Worm (Caenorhabditis elegans) whole organism, L1 larva: ENCODE data around the gene Y39H10B.2.

Experiments used
- C16A3.4 ChIP-seq: fragments of 150-350 bp; optimal IDR thresholded peaks from 2 replicates; lab custom pipeline; 2014; ENCODE audit warnings: missing biosample characterization, missing genetic modification characterization
- aha-1 ChIP-seq: fragments of 150-350 bp; optimal IDR thresholded peaks from 2 replicates; lab custom pipeline; 2014; ENCODE audit warnings: missing biosample characterization, missing genetic modification characterization
- aly-2 ChIP-seq: fragments of 150-350 bp; optimal IDR thresholded peaks from 2 replicates; lab custom pipeline; 2014; ENCODE audit warnings: missing biosample characterization, missing genetic modification characterization
- ama-1 ChIP-seq: fragments of 150-350 bp; optimal IDR thresholded peaks from 2 replicates; lab custom pipeline; 2014
- ceh-82 ChIP-seq, 3 experiments: fragments of 150-350 bp in 1 of 3; sonication (generic microtip) in 2 of 3; optimal IDR thresholded peaks; 2 replicates each; lab custom pipeline; 2014 to 2017; ENCODE audit warnings: missing biosample characterization in 3 of 3, missing genetic modification characterization in 3 of 3
- ceh-88 ChIP-seq: fragments of 200-800 bp; sonication (Bioruptor generic); IDR thresholded peaks from 2 replicates; pipeline ENCODE4 v1.3.6; 2022; ENCODE audit warnings: missing genetic modification characterization, missing compliant biosample characterization
- dsc-1 ChIP-seq: sonication (generic microtip); optimal IDR thresholded peaks from 2 replicates; lab custom pipeline; 2016; ENCODE audit warnings: mild to moderate bottlenecking, missing genetic modification characterization, missing compliant biosample characterization
- efl-1 ChIP-seq, 4 experiments: fragments of 150-350 bp; optimal IDR thresholded peaks in 3 of 4; peaks in 1 of 4; 1 replicate in 1 of 4; 2 replicates in 3 of 4; lab custom pipeline; 2014; ENCODE audit warnings: missing biosample characterization in 2 of 4, missing genetic modification characterization in 2 of 4, missing genetic modification reagents in 2 of 4
- efl-3 ChIP-seq: fragments of 200-800 bp; sonication (Bioruptor generic); optimal IDR thresholded peaks from 2 replicates; lab custom pipeline; 2018; ENCODE audit warnings: mild to moderate bottlenecking, missing genetic modification characterization, missing compliant biosample characterization
- egl-13 ChIP-seq: sonication (generic microtip); optimal IDR thresholded peaks from 2 replicates; lab custom pipeline; 2016; ENCODE audit warnings: missing genotype, missing genetic modification reagents, missing genetic modification characterization, missing compliant biosample characterization
- egl-27 ChIP-seq, 2 experiments: fragments of 150-350 bp in 1 of 2; sonication (generic microtip); optimal IDR thresholded peaks; 3 replicates each; lab custom pipeline; 2017 to 2018; ENCODE audit warnings: missing biosample characterization in 2 of 2, missing genetic modification characterization in 2 of 2, missing genetic modification reagents in 2 of 2
- elt-2 ChIP-seq: sonication (generic microtip); optimal IDR thresholded peaks from 2 replicates; lab custom pipeline; 2016; ENCODE audit warnings: missing genetic modification characterization, mild to moderate bottlenecking, inconsistent platforms, missing compliant biosample characterization, missing genetic modification reagents
- ets-5 ChIP-seq: fragments of 200-800 bp; sonication (Bioruptor generic); IDR thresholded peaks from 2 replicates; pipeline ENCODE4 v1.3.6; 2022; ENCODE audit warnings: missing genetic modification characterization, missing compliant biosample characterization
- fkh-4 ChIP-seq: sonication (generic microtip); optimal IDR thresholded peaks from 2 replicates; lab custom pipeline; 2016; ENCODE audit warnings: missing compliant biosample characterization, missing genetic modification characterization, borderline replicate concordance
- fkh-8 ChIP-seq: sonication (generic microtip); optimal IDR thresholded peaks from 2 replicates; lab custom pipeline; 2016; ENCODE audit warnings: mild to moderate bottlenecking, missing genetic modification characterization, missing compliant biosample characterization
- fos-1 ChIP-seq: fragments of 150-350 bp; optimal IDR thresholded peaks from 2 replicates; lab custom pipeline; 2014; ENCODE audit warnings: missing biosample characterization, missing genetic modification characterization
- hpl-2 ChIP-seq: fragments of 150-350 bp; optimal IDR thresholded peaks from 2 replicates; lab custom pipeline; 2014; ENCODE audit warnings: missing biosample characterization, missing genetic modification reagents, missing genetic modification characterization
- irx-1 ChIP-seq: sonication (generic microtip); optimal IDR thresholded peaks from 2 replicates; lab custom pipeline; 2016; ENCODE audit warnings: missing genetic modification characterization, missing compliant biosample characterization
- isw-1 ChIP-seq: fragments of 200-800 bp; sonication (Bioruptor generic); IDR thresholded peaks from 2 replicates; pipeline ENCODE4 v1.3.6; 2022; ENCODE audit warnings: missing genetic modification characterization, missing compliant biosample characterization
- jun-1 ChIP-seq: fragments of 150-350 bp; optimal IDR thresholded peaks from 2 replicates; lab custom pipeline; 2014; ENCODE audit warnings: missing biosample characterization, missing genetic modification reagents, missing genetic modification characterization
- lin-13 ChIP-seq: fragments of 150-350 bp; optimal IDR thresholded peaks from 2 replicates; lab custom pipeline; 2014; ENCODE audit warnings: missing biosample characterization, missing genetic modification reagents, missing genetic modification characterization
- lin-14 ChIP-seq: fragments of 200-800 bp; sonication (Bioruptor generic); optimal IDR thresholded peaks from 2 replicates; lab custom pipeline; 2018; ENCODE audit warnings: mild to moderate bottlenecking, missing genetic modification characterization, moderate library complexity, missing compliant biosample characterization
- lin-15B ChIP-seq: fragments of 150-350 bp; sonication (generic microtip); optimal IDR thresholded peaks from 3 replicates; lab custom pipeline; 2014; ENCODE audit warnings: missing biosample characterization, missing genetic modification characterization
- lin-39 ChIP-seq: fragments of 150-350 bp; optimal IDR thresholded peaks from 2 replicates; lab custom pipeline; 2014; ENCODE audit warnings: missing biosample characterization, missing genetic modification reagents, missing genetic modification characterization
- mdl-1 ChIP-seq, 2 experiments: fragments of 150-350 bp; optimal IDR thresholded peaks; 2 replicates each; lab custom pipeline; 2014 to 2017; ENCODE audit warnings: missing biosample characterization in 2 of 2, missing genetic modification characterization in 2 of 2, inconsistent platforms in 1 of 2
- mef-2 ChIP-seq: fragments of 150-350 bp; optimal IDR thresholded peaks from 2 replicates; lab custom pipeline; 2014; ENCODE audit warnings: missing biosample characterization, missing genetic modification characterization
- mep-1 ChIP-seq: fragments of 150-350 bp; optimal IDR thresholded peaks from 2 replicates; lab custom pipeline; 2014; ENCODE audit warnings: missing biosample characterization, missing genetic modification characterization
- nhr-11 ChIP-seq: fragments of 150-350 bp; optimal IDR thresholded peaks from 2 replicates; lab custom pipeline; 2014; ENCODE audit warnings: missing biosample characterization, missing genetic modification characterization
- nhr-12 ChIP-seq: sonication (generic microtip); optimal IDR thresholded peaks from 2 replicates; lab custom pipeline; 2017; ENCODE audit warnings: missing biosample characterization, missing genetic modification characterization
- nhr-19 ChIP-seq: fragments of 200-800 bp; sonication (Bioruptor generic); conservative IDR thresholded peaks from 2 replicates; pipeline ENCODE4 v1.3.6; 2022; ENCODE audit warnings: missing genetic modification characterization, missing compliant biosample characterization
- nhr-28 ChIP-seq: fragments of 150-350 bp; optimal IDR thresholded peaks from 2 replicates; lab custom pipeline; 2014; ENCODE audit warnings: missing biosample characterization, missing genetic modification characterization
- nhr-71 ChIP-seq: sonication (generic microtip); optimal IDR thresholded peaks from 2 replicates; lab custom pipeline; 2016; ENCODE audit warnings: mild to moderate bottlenecking, missing genetic modification characterization, moderate library complexity, missing compliant biosample characterization
- nhr-76 ChIP-seq: sonication (generic microtip); optimal IDR thresholded peaks from 2 replicates; lab custom pipeline; 2017; ENCODE audit warnings: missing biosample characterization, missing genetic modification characterization
- nhr-77 ChIP-seq: fragments of 150-350 bp; optimal IDR thresholded peaks from 2 replicates; lab custom pipeline; 2014; ENCODE audit warnings: missing biosample characterization, missing genetic modification characterization
- nhr-84 ChIP-seq: sonication (generic microtip); optimal IDR thresholded peaks from 2 replicates; lab custom pipeline; 2017; ENCODE audit warnings: missing biosample characterization, missing genetic modification characterization
- nhr-85 ChIP-seq: sonication (generic microtip); peaks from one replicate; lab custom pipeline; 2016; ENCODE audit warnings: missing genetic modification characterization, inconsistent platforms, missing compliant biosample characterization
- nhr-90 ChIP-seq: sonication (generic microtip); optimal IDR thresholded peaks from 2 replicates; lab custom pipeline; 2016; ENCODE audit warnings: mild to moderate bottlenecking, missing genetic modification characterization, missing compliant biosample characterization; ENCODE audit not compliant: poor library complexity
- pag-3 ChIP-seq: sonication (generic microtip); optimal IDR thresholded peaks from 2 replicates; lab custom pipeline; 2017; ENCODE audit warnings: missing genetic modification characterization, mild to moderate bottlenecking, missing compliant biosample characterization, antibody characterized with exemption, borderline replicate concordance; ENCODE audit not compliant: insufficient read depth
- pax-3 ChIP-seq: fragments of 200-800 bp; sonication (Bioruptor generic); optimal IDR thresholded peaks from 2 replicates; lab custom pipeline; 2018; ENCODE audit warnings: mild to moderate bottlenecking, missing genetic modification characterization, moderate library complexity, missing compliant biosample characterization
- snpc-4 ChIP-seq: fragments of 150-350 bp; optimal IDR thresholded peaks from 2 replicates; lab custom pipeline; 2014; ENCODE audit warnings: missing biosample characterization, missing genetic modification characterization
- snu-23 ChIP-seq: sonication (generic microtip); optimal IDR thresholded peaks from 2 replicates; lab custom pipeline; 2016; ENCODE audit warnings: missing genetic modification characterization, missing compliant biosample characterization
- sox-4 ChIP-seq: sonication (generic microtip); optimal IDR thresholded peaks from 2 replicates; lab custom pipeline; 2016; ENCODE audit warnings: missing genetic modification characterization, missing compliant biosample characterization
- sptf-1 ChIP-seq: fragments of 150-350 bp; optimal IDR thresholded peaks from 2 replicates; lab custom pipeline; 2014; ENCODE audit warnings: missing biosample characterization, missing genetic modification characterization
- sup-37 ChIP-seq: fragments of 200-800 bp; sonication (Bioruptor generic); optimal IDR thresholded peaks from 2 replicates; lab custom pipeline; 2018; ENCODE audit warnings: mild to moderate bottlenecking, missing genetic modification characterization, missing compliant biosample characterization
- unc-130 ChIP-seq: fragments of 150-350 bp; optimal IDR thresholded peaks from 2 replicates; lab custom pipeline; 2017; ENCODE audit warnings: missing biosample characterization, missing genetic modification characterization, inconsistent platforms
- unc-30 ChIP-seq: sonication (generic microtip); optimal IDR thresholded peaks from 2 replicates; lab custom pipeline; 2017; ENCODE audit warnings: missing biosample characterization, missing genetic modification characterization
- unc-62 ChIP-seq: fragments of 150-350 bp; optimal IDR thresholded peaks from 2 replicates; lab custom pipeline; 2014; ENCODE audit warnings: missing biosample characterization, missing genetic modification reagents, missing genetic modification characterization
- unc-86 ChIP-seq: sonication (generic microtip); optimal IDR thresholded peaks from 2 replicates; lab custom pipeline; 2016; ENCODE audit warnings: missing genetic modification characterization, missing compliant biosample characterization
- unc-98 ChIP-seq: fragments of 200-800 bp; sonication (Bioruptor generic); IDR thresholded peaks from 2 replicates; pipeline ENCODE4 v1.3.6; 2022; ENCODE audit warnings: missing genetic modification characterization, missing compliant biosample characterization
- vab-15 ChIP-seq: sonication (generic microtip); optimal IDR thresholded peaks from 2 replicates; lab custom pipeline; 2017; ENCODE audit warnings: missing genotype, mild to moderate bottlenecking, missing genetic modification characterization, missing compliant biosample characterization
- xbp-1 ChIP-seq: sonication (generic microtip); optimal IDR thresholded peaks from 2 replicates; lab custom pipeline; 2016; ENCODE audit warnings: missing genetic modification characterization, missing compliant biosample characterization
- zip-4 ChIP-seq: fragments of 200-800 bp; sonication (Bioruptor generic); optimal IDR thresholded peaks from 2 replicates; lab custom pipeline; 2018; ENCODE audit warnings: mild to moderate bottlenecking, missing genetic modification characterization, moderate library complexity, missing compliant biosample characterization
- ztf-11 ChIP-seq, 2 experiments: sonication (generic microtip); optimal IDR thresholded peaks; 2 replicates each; lab custom pipeline; 2016 to 2017; ENCODE audit warnings: missing genetic modification characterization in 2 of 2, missing biosample characterization in 1 of 2, missing compliant biosample characterization in 1 of 2
- ztf-4 ChIP-seq: fragments of 150-350 bp; optimal IDR thresholded peaks from 2 replicates; lab custom pipeline; 2014; ENCODE audit warnings: missing biosample characterization, missing genetic modification characterization

Gene Y39H10B.2

DNA sequence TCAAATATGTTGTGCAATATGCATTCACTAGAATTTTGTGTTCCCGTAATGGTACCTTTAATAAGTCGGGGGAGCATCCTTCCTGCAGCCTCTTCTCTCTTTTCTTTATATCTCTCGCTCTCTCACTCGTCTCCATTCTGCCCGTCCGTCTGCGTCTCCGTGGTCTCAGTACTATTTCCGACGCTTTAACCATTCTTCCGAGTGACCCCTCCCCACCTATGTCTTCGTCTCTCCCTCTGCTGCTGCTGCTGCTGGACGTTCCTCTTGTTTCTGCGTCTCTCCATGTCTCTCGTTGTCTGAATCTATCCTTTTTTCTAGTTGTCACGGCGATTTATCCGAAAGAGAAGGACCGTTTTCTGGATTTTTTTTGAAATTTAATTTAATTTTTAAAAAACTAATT, 35.3 kb downstream of the Y39H10B.2 start (continued):
- TF ChIP-seq nhr-19 (GFP tag; lab: Robert Waterston, UW) (peak; percentile 60), lin-39 (tag; lab: Kevin White, UChicago) (peak; percentile 28), aha-1 (no peak), aly-2 (no peak), isw-1 (GFP tag; lab: Robert Waterston, UW) (peak; percentile 39), fkh-4 (tag; lab: Kevin White, UChicago) (no peak), nhr-90 (tag; lab: Kevin White, UChicago) (peak; percentile 53), ztf-11 (tag; optimal IDR thresholded peaks at IDR 0.05; lab: Kevin White, UChicago) (peak in 1 of 2 experiments; percentile 63), nhr-11 (tag; lab: Kevin White, UChicago) (peak; percentile 61), unc-130 (tag; lab: Kevin White, UChicago) (no peak), nhr-12 (tag; lab: Kevin White, UChicago) (no peak), unc-62 (GFP tag; lab: Kevin White, UChicago) (no peak), nhr-84 (no peak), jun-1 (tag; lab: Kevin White, UChicago) (peak; percentile 34), mef-2 (no peak), efl-3 (GFP tag; lab: Kevin White, UChicago) (no peak), C16A3.4 (tag; lab: Kevin White, UChicago) (no peak), ets-5 (GFP tag; lab: Robert Waterston, UW) (no peak), lin-15B (no peak), zip-4 (GFP tag; lab: Kevin White, UChicago) (no peak), nhr-77 (tag; lab: Kevin White, UChicago) (peak; percentile 9), snpc-4 (tag; lab: Kevin White, UChicago) (peak; percentile 11), egl-27 (tag; optimal IDR thresholded peaks at IDR 0.05; lab: Kevin White, UChicago) (no peak), vab-15 (tag; lab: Kevin White, UChicago) (no peak), fkh-8 (peak; percentile 25), ceh-82 (tag; optimal IDR thresholded peaks at IDR 0.05; lab: Kevin White, UChicago) (peak in 2 of 3 experiments; percentile 49 to 66), ceh-88 (GFP tag; lab: Robert Waterston, UW) (no peak), pax-3 (tag; lab: Kevin White, UChicago) (no peak), unc-86 (tag; lab: Kevin White, UChicago) (peak; percentile 82), mdl-1 (tag; optimal IDR thresholded peaks at IDR 0.05; lab: Kevin White, UChicago) (peak in 1 of 2 experiments; percentile 62), dsc-1 (peak; percentile 60), snu-23 (GFP tag; lab: Kevin White, UChicago) (peak; percentile 86), lin-14 (GFP tag; lab: Kevin White, UChicago) (peak; percentile 92), egl-13 (tag; lab: Kevin White, UChicago) (peak; percentile 66), hpl-2 (no peak), nhr-71 (tag; lab: Kevin White, UChicago) (peak; percentile 89), mep-1 (tag; lab: Kevin White, UChicago) (peak; percentile 78), sptf-1 (tag; lab: Kevin White, UChicago) (no peak), unc-98 (no peak), sox-4 (no peak), ztf-4 (no peak), irx-1 (peak; percentile 48), nhr-28 (tag; lab: Kevin White, UChicago) (no peak), efl-1 (optimal IDR thresholded peaks at IDR 0.05; lab: Kevin White, UChicago) (peak; percentile 78 to 90), efl-1 (GFP tag; optimal IDR thresholded peaks at IDR 0.05 in 1 of 2; lab: Kevin White, UChicago) (peak; percentile 41 to 95), nhr-76 (no peak), pag-3 (tag; lab: Kevin White, UChicago) (no peak), unc-30 (tag; lab: Kevin White, UChicago) (no peak), sup-37 (GFP tag; lab: Kevin White, UChicago) (no peak), ama-1 (no peak), lin-13 (GFP tag; lab: Kevin White, UChicago) (peak; percentile 66), fos-1 (tag; lab: Kevin White, UChicago) (peak; percentile 64), nhr-85 (tag; lab: Kevin White, UChicago) (peak; percentile 69), elt-2 (tag; lab: Kevin White, UChicago) (peak; percentile 21), xbp-1 (tag; lab: Kevin White, UChicago) (peak; percentile 66)
